Worm (Caenorhabditis elegans) whole organism, L2 larva: Measurements from ENCODE around the gene nuaf-3.

Source experiments
- blmp-1 ChIP-seq: sonication (generic microtip); optimal IDR thresholded peaks from 2 replicates; lab custom pipeline; 2017; ENCODE audit warnings: missing genetic modification characterization, mild to moderate bottlenecking, missing compliant biosample characterization, antibody characterized with exemption, moderate library complexity; ENCODE audit not compliant: insufficient read depth
- fos-1 ChIP-seq: fragments of 150-350 bp; optimal IDR thresholded peaks from 2 replicates; lab custom pipeline; 2014; ENCODE audit warnings: missing biosample characterization, missing genetic modification characterization
- lsy-2 ChIP-seq, 2 experiments: fragments of 150-350 bp in 1 of 2; sonication (generic microtip) in 1 of 2; optimal IDR thresholded peaks; 2 replicates each; lab custom pipeline; 2014 to 2017; ENCODE audit warnings: missing biosample characterization in 2 of 2, missing genetic modification characterization in 2 of 2
- mab-5 ChIP-seq: fragments of 150-350 bp; optimal IDR thresholded peaks from 2 replicates; lab custom pipeline; 2014; ENCODE audit warnings: missing biosample characterization, missing genetic modification characterization
- nhr-237 ChIP-seq: fragments of 150-350 bp; optimal IDR thresholded peaks from 2 replicates; lab custom pipeline; 2014; ENCODE audit warnings: missing biosample characterization, missing genetic modification characterization
- nhr-25 ChIP-seq: fragments of 150-350 bp; sonication (generic microtip); optimal IDR thresholded peaks from 3 replicates; lab custom pipeline; 2014; ENCODE audit warnings: missing biosample characterization, missing genetic modification characterization
- peb-1 ChIP-seq: fragments of 150-350 bp; optimal IDR thresholded peaks from 2 replicates; lab custom pipeline; 2014; ENCODE audit warnings: missing biosample characterization, missing genetic modification characterization
- snpc-4 ChIP-seq: fragments of 150-350 bp; optimal IDR thresholded peaks from 2 replicates; lab custom pipeline; 2014; ENCODE audit warnings: missing biosample characterization, missing genetic modification characterization
- unc-39 ChIP-seq: fragments of 150-350 bp; optimal IDR thresholded peaks from 2 replicates; lab custom pipeline; 2014; ENCODE audit warnings: missing biosample characterization, missing genetic modification characterization
- unc-62 ChIP-seq: fragments of 150-350 bp; optimal IDR thresholded peaks from 2 replicates; lab custom pipeline; 2014; ENCODE audit warnings: missing biosample characterization, missing genetic modification reagents, missing genetic modification characterization
- ztf-4 ChIP-seq: fragments of 150-350 bp; optimal IDR thresholded peaks from 2 replicates; lab custom pipeline; 2014; ENCODE audit warnings: missing biosample characterization, missing genetic modification characterization

ce11 chrIV:11142314-11143227 is 41.5 kb upstream of the nuaf-3 start, which contains the start of gene skih-2:
- TF ChIP-seq lsy-2 (tag; optimal IDR thresholded peaks at IDR 0.05; lab: Kevin White, UChicago) (peak; percentile 14 to 80), mab-5 (tag; lab: Kevin White, UChicago) (no peak), peb-1 (tag; lab: Kevin White, UChicago) (no peak), nhr-25 (tag; lab: Kevin White, UChicago) (peak; percentile 5), blmp-1 (no peak), unc-62 (GFP tag; lab: Kevin White, UChicago) (no peak), snpc-4 (tag; lab: Kevin White, UChicago) (no peak), unc-39 (no peak), nhr-237 (no peak), fos-1 (tag; lab: Kevin White, UChicago) (no peak), ztf-4 (tag; lab: Kevin White, UChicago) (no peak)
